Worm (Caenorhabditis elegans): ENCODE results near the gene gsp-2.
"Not testable (repeated sequence)": the region's sequence is repeated elsewhere in the genome, so short reads cannot be mapped to it uniquely, and the experiment has no call there.

The gsp-2 gene

DNA sequence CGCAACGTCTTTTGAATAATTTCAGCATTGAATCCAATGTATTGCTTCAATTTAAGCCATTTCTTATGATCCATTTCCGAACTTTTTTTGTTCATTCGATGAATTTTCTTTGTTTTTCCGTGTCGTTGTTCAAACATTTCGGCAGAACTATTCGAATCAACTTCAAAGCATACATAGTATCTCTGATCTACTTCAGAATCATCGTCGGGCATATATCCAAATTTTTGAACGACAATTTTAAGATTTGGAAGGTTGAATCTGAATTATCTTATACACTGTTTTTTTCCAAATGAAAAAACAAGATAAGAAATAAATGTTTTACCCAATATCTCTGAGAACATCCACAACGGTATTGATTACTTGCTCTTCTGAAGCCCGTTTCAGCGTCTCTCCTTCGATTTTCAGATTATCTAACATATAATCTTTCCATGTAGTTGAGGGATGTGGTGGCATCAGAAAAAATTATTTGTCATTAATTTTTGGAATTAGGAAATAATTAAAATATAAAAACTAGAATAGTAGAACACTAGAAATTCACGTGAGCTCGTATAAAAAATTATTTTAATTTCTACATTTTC, 7.1 kb upstream of the gsp-2 start, which contains the start of gene lab-2 (continued):
- TF ChIP-seq attf-5 (GFP tag; optimal IDR thresholded peaks at IDR 0.05) (no peak), dox-1 (GFP tag; IDR thresholded peaks at IDR 0.05) (no peak), sdz-38 (tag; optimal IDR thresholded peaks at IDR 0.05) (no peak), chd-7 (tag; optimal IDR thresholded peaks at IDR 0.05) (peak; percentile 52), athp-1 (tag; optimal IDR thresholded peaks at IDR 0.05) (peak; percentile 78), B0336.3 (GFP tag; IDR thresholded peaks at IDR 0.05) (peak; percentile 71), Y95B8A.8 (GFP tag; IDR thresholded peaks at IDR 0.05) (0 out of 2 replicates have a peak, but pooled peaks have one; percentile 8), lin-40 (tag; optimal IDR thresholded peaks at IDR 0.05) (peak; percentile 18), attf-6 (GFP tag; IDR thresholded peaks at IDR 0.05) (no peak), lsy-27 (tag; optimal IDR thresholded peaks at IDR 0.05; ENCODE audit: borderline replicate concordance, insufficient read depth) (no peak), ceh-40 (GFP tag; IDR thresholded peaks at IDR 0.05) (no peak), let-607 (tag; optimal IDR thresholded peaks at IDR 0.05) (no peak), Y56A3A.18 (GFP tag; IDR thresholded peaks at IDR 0.05) (peak; percentile 65; the same call in 1 of the 2 replicates), unc-62 (GFP tag; optimal IDR thresholded peaks at IDR 0.05) (no peak)

DNA sequence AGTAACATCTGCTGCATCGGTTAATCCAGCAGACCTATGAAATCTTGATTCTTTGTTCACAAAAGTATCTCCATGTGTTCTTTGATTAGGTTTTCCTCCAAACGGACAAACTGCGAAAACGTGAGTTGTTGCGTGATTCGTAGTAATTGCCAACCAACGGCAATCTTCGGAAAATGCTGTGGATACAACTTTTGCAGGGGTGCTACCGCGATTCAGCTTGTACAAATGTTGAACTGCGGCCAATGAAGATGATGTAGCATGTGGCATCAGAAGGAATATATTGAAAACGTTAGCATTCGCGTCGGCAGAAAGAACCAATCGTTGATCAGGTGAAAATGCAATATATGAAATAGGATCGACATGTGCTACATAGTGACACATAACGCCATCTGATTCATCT, 4.7 kb upstream of the gsp-2 start:
- no peak for TF ChIP-seq Y95B8A.8 (GFP tag; IDR thresholded peaks at IDR 0.05)
- TF ChIP-seq cebp-1 (GFP tag; IDR thresholded peaks at IDR 0.05): no peak
- no peak for TF ChIP-seq cebp-1 (tag; optimal IDR thresholded peaks at IDR 0.05)
- no peak for TF ChIP-seq hlh-26 (GFP tag; conservative IDR thresholded peaks at IDR 0.05)
- TF ChIP-seq nhr-27 (tag; optimal IDR thresholded peaks at IDR 0.05): no peak
- no peak for TF ChIP-seq F57C9.4 (tag; optimal IDR thresholded peaks at IDR 0.05)
- TF ChIP-seq sea-2 (GFP tag; IDR thresholded peaks at IDR 0.05): no peak
- TF ChIP-seq somi-1 (GFP tag; optimal IDR thresholded peaks at IDR 0.05): no peak

DNA sequence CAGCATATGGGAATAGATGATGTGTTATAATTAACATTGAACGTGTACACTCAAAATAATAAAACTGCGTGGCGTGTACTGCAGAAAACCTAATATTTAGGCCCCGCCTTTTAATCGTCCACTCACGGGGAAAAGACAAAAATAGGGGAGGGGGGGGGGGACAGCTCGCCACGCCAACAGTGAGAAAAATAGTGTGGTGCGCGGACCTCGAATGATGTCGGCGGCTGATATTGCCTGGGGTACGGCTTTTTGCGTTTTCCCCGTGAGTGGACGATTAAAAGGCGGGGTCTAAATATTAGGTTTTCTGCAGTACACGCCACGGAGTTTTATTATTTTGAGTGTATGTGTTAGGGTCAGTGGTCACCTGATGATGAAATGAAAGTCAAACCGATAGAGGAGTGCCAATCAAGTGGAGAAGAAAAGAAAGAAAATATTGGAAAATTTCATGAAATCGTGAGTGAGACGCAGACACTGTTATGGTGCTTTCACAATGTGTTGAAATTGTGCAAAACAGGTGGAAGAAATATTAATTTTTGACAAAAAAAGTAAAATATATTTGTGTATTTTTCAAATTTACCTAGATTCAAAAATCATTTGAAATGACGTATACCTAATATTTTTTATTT, 2.4 kb upstream of the gsp-2 start:
- TF ChIP-seq snpc-4 (GFP tag; optimal IDR thresholded peaks at IDR 0.05): not testable (repeated sequence)
- TF ChIP-seq snpc-4 (tag; optimal IDR thresholded peaks at IDR 0.05) (peak in 3 of 4 experiments; percentile 52 to 71 (median 69)), Y95B8A.8 (GFP tag; IDR thresholded peaks at IDR 0.05) (0 out of 2 replicates have a peak, but pooled peaks have one; percentile 47), pbrm-1 (GFP tag; IDR thresholded peaks at IDR 0.05) (0 out of 2 replicates have a peak, but pooled peaks have one; percentile 12), Y53G8AR.9 (GFP tag; conservative IDR thresholded peaks at IDR 0.05) (peak; percentile 48; the same call in 1 of the 2 replicates), ekl-4 (GFP tag; IDR thresholded peaks at IDR 0.05) (0 out of 2 replicates have a peak, but pooled peaks have one; percentile 31), hmg-1.2 (GFP tag; IDR thresholded peaks at IDR 0.05) (peak; percentile 76), snpc-1.1 (tag; optimal IDR thresholded peaks at IDR 0.05; ENCODE audit: insufficient read depth) (peak; percentile 19), mcd-1 (GFP tag; IDR thresholded peaks at IDR 0.05) (peak; percentile 31; the same call in 1 of the 2 replicates), nhr-80 (tag; optimal IDR thresholded peaks at IDR 0.05) (peak; percentile 21), attf-6 (GFP tag; IDR thresholded peaks at IDR 0.05) (peak; percentile 23; the same call in 1 of the 2 replicates), nfyb-1 (GFP tag; IDR thresholded peaks at IDR 0.05) (peak; percentile 44; the same call in 1 of the 2 replicates), cebp-1 (GFP tag; IDR thresholded peaks at IDR 0.05) (peak; percentile 66; the same call in 1 of the 2 replicates), cebp-1 (tag; optimal IDR thresholded peaks at IDR 0.05) (peak; percentile 83)

DNA sequence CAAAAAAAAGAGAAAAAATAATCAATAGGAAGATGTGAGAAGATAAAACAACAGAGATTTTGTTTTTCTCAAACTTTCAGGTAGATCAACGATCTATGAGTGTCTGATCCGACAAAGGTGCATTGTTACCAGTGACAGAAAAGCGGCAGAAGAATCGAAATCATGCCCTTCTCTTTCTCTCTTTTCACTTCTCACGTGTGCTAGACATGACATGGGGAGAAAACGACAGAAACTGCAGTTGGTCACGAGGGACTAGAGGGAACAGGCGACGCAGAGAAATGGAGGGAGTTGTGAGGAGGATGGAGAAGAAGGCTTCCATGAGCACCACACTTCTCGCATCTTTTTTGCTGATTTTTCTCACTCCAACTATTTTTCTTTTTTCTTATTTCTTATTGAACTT, 1.2 kb upstream of the gsp-2 start, which contains the start of gene F56C9.10:
Gene F56C9.10 (minus strand): TSS at position 97 of the 400 bp plus-strand sequence.
- TF ChIP-seq ztf-28 (GFP tag; IDR thresholded peaks at IDR 0.05): no peak
- TF ChIP-seq mcd-1 (GFP tag; IDR thresholded peaks at IDR 0.05): peak; percentile 60
- TF ChIP-seq B0336.3 (GFP tag; IDR thresholded peaks at IDR 0.05): peak; percentile 90
- TF ChIP-seq F39B2.1 (GFP tag; IDR thresholded peaks at IDR 0.05): no peak
- 0 out of 2 replicates have a peak, but pooled peaks have one; percentile 14 for TF ChIP-seq C06A6.2 (GFP tag; conservative IDR thresholded peaks at IDR 0.05)
- TF ChIP-seq ceh-79 (tag; optimal IDR thresholded peaks at IDR 0.05): no peak
- no peak for TF ChIP-seq Y53F4B.3 (GFP tag; IDR thresholded peaks at IDR 0.05)
- peak; percentile 75 for TF ChIP-seq athp-1 (tag; optimal IDR thresholded peaks at IDR 0.05)
- TF ChIP-seq ztf-6 (GFP tag; IDR thresholded peaks at IDR 0.05): 0 out of 2 replicates have a peak, but pooled peaks have one; percentile 7
- 0 out of 2 replicates have a peak, but pooled peaks have one; percentile 34 for TF ChIP-seq egl-44 (GFP tag; IDR thresholded peaks at IDR 0.05)
- TF ChIP-seq ama-1 (optimal IDR thresholded peaks at IDR 0.05): no peak
- no peak for TF ChIP-seq ama-1 (GFP tag; optimal IDR thresholded peaks at IDR 0.05)
- TF ChIP-seq B0261.1 (tag; optimal IDR thresholded peaks at IDR 0.05): no peak
- peak; percentile 83 for TF ChIP-seq nfyb-1 (GFP tag; IDR thresholded peaks at IDR 0.05)
- TF ChIP-seq snpc-3.4 (tag; optimal IDR thresholded peaks at IDR 0.05): no peak
